Worm (Caenorhabditis elegans): ENCODE data around the gene ugt-33.

DNA sequence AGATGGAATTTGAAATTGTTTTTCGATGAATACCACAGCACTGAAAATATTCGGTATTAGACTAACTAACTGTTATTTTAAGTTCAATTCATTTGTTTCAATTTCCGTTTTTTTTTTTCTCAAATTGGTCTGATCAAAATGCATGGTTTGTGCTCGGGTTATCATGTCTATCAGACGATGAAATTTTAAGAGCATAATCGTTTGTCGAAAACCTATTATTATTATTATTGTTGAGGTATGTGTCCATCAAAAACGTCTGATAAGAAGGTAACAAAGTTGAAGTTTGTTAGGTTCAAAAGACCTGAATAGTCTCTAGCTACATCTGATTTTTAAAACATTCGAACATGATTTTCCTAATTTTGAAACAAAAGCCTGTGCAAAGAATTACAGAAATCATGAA is 9.2 kb upstream of the ugt-33 start:
- TF ChIP-seq ama-1 (optimal IDR thresholded peaks at IDR 0.05) (no peak), tra-4 (tag; optimal IDR thresholded peaks at IDR 0.05) (no peak), hnd-1 (tag; optimal IDR thresholded peaks at IDR 0.05) (no peak), pes-1 (GFP tag; IDR thresholded peaks at IDR 0.05) (no peak), ets-7 (tag; optimal IDR thresholded peaks at IDR 0.05) (no peak), scrt-1 (GFP tag; IDR thresholded peaks at IDR 0.05) (no peak), aly-1 (tag; optimal IDR thresholded peaks at IDR 0.05) (no peak), tbx-37 (GFP tag; conservative IDR thresholded peaks at IDR 0.05) (no peak)

All from whole organism, early embryonic.